Worm (Caenorhabditis elegans): Measurements from ENCODE around the gene ppk-3.

DNA sequence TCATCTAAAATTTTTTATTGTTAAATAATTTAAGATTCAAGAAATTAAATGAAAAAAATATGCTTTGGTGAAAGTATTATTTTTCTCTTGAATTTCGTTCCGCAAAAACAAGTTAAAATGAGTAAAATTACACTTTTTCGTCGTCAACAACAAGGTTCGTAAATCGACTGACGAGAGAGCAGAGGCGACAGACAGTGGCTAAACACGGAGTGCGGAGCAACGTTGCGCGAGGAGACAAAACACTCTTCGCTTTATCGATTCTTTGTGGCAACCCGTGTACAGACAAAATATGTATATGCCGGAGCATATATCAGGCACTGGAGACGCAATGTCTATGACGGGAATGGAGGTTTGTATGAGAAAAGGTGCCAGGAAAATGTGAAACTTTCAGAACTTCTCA lies 13.8 kb upstream of the ppk-3 start, which contains the start of gene F11C1.7:
- TF ChIP-seq Y53G8AR.9 (GFP tag; conservative IDR thresholded peaks at IDR 0.05) = no peak
- TF ChIP-seq ZK185.1 (tag; optimal IDR thresholded peaks at IDR 0.05; ENCODE audit: poor library complexity, severe bottlenecking) = no peak
- no peak for TF ChIP-seq cebp-2 (GFP tag; IDR thresholded peaks at IDR 0.05)
- TF ChIP-seq ztf-18 (tag; optimal IDR thresholded peaks at IDR 0.05) = no peak
- no peak for TF ChIP-seq snpc-4 (GFP tag; optimal IDR thresholded peaks at IDR 0.05)
- TF ChIP-seq snpc-4 (tag; optimal IDR thresholded peaks at IDR 0.05) = no peak
- no peak for TF ChIP-seq hrde-1 (tag; optimal IDR thresholded peaks at IDR 0.05; ENCODE audit: borderline replicate concordance)
- no peak for TF ChIP-seq him-1 (tag; optimal IDR thresholded peaks at IDR 0.05)
- no peak for TF ChIP-seq snpc-1.1 (tag; optimal IDR thresholded peaks at IDR 0.05; ENCODE audit: insufficient read depth)
- TF ChIP-seq tbx-9 (tag; optimal IDR thresholded peaks at IDR 0.05; ENCODE audit: borderline replicate concordance) = no peak
- TF ChIP-seq sdz-38 (tag; optimal IDR thresholded peaks at IDR 0.05) = no peak
- no peak for TF ChIP-seq ccch-3 (GFP tag; optimal IDR thresholded peaks at IDR 0.05)
- TF ChIP-seq nhr-90 (tag; optimal IDR thresholded peaks at IDR 0.05) = no peak
- no peak for TF ChIP-seq gei-17 (GFP tag; optimal IDR thresholded peaks at IDR 0.05)

Measured in whole organism, young adult.